Worm (Caenorhabditis elegans): ENCODE data around the gene pfkb-1.2.
A peak's percentile ranks its signal among the peaks of the same experiment; 100 is the strongest.

pfkb-1.2 gene

DNA sequence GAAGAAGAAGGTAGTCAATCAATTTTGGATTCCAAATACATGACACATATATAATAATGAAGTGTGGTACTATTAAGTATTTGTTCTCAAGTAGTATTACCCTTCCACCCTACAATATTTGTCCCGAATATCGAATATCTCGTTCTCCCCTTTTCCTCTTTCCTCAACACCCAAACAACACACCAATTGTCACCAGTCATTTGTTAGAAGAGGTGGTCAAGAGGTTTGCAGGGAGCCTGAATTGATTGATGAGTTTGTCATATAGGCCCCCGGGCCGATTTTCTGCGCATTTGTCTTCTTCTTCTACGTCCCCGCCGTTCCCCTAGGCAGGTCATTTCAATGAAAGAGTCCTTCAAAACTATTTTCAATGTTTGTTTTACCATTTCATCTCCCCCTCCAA lies 22.6 kb downstream of the pfkb-1.2 start:
- TF ChIP-seq ceh-34 (tag; optimal IDR thresholded peaks at IDR 0.05) (peak; percentile 39), pha-4 (tag; optimal IDR thresholded peaks at IDR 0.05) (no peak), unc-55 (GFP tag; optimal IDR thresholded peaks at IDR 0.05) (peak; percentile 80)

DNA sequence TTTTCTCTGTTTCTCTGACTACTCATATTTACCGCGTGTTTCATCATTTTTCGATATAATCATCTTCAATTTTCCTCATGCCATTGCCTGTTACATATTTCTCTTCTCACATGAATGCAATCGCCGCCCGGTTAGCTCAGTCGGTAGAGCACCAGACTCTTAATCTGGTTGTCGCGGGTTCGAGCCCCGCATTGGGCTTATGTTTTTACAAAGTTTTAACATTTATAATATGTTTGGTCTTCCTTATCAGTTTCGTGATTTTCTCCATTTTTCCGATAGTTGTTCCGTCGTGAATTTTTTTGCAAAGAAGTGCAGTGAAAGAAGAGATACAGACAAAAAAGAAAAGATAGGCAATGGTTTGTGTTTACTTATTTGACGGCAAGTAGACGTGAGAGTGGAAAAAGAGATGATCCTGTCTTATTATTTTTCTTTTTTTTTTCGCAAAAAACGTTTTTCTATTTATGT lies 25.3 kb downstream of the pfkb-1.2 start:
- peak; percentile 60 for TF ChIP-seq hlh-15 (tag; optimal IDR thresholded peaks at IDR 0.05)
- peak; percentile 83 for TF ChIP-seq ceh-34 (tag; optimal IDR thresholded peaks at IDR 0.05)
- TF ChIP-seq pqm-1 (tag; optimal IDR thresholded peaks at IDR 0.05), result peak; percentile 82
- peak; percentile 52 for TF ChIP-seq unc-42 (tag; optimal IDR thresholded peaks at IDR 0.05)
- TF ChIP-seq hlh-8 (tag; optimal IDR thresholded peaks at IDR 0.05), result peak; percentile 47
- TF ChIP-seq ceh-30 (tag; optimal IDR thresholded peaks at IDR 0.05), result no peak
- TF ChIP-seq Y22D7AL.16 (tag; optimal IDR thresholded peaks at IDR 0.05), result peak; percentile 69
- peak; percentile 18 for TF ChIP-seq tbx-7 (tag; optimal IDR thresholded peaks at IDR 0.05)
- TF ChIP-seq dve-1 (tag; optimal IDR thresholded peaks at IDR 0.05), result peak; percentile 90
- peak; percentile 65 for TF ChIP-seq fax-1 (tag; optimal IDR thresholded peaks at IDR 0.05)
- peak; percentile 35 for TF ChIP-seq rnt-1 (tag; optimal IDR thresholded peaks at IDR 0.05)
- TF ChIP-seq ceh-14 (tag; optimal IDR thresholded peaks at IDR 0.05), result peak; percentile 73
- TF ChIP-seq lin-11 (tag; optimal IDR thresholded peaks at IDR 0.05), result peak; percentile 78
- peak; percentile 83 for TF ChIP-seq che-1 (tag; optimal IDR thresholded peaks at IDR 0.05)
- TF ChIP-seq nfya-1 (tag; optimal IDR thresholded peaks at IDR 0.05), result peak; percentile 57
- TF ChIP-seq ceh-6 (GFP tag; optimal IDR thresholded peaks at IDR 0.05), result peak; percentile 78
- TF ChIP-seq fkh-6 (tag; optimal IDR thresholded peaks at IDR 0.05), result peak; percentile 82
- TF ChIP-seq pha-4 (tag; optimal IDR thresholded peaks at IDR 0.05), result no peak
- peak; percentile 76 for TF ChIP-seq ceh-18 (tag; optimal IDR thresholded peaks at IDR 0.05)
- TF ChIP-seq K02D7.2 (tag; optimal IDR thresholded peaks at IDR 0.05), result peak; percentile 72
- TF ChIP-seq ceh-45 (GFP tag; IDR thresholded peaks at IDR 0.05), result peak; percentile 74; the same call in 1 of the 2 replicates
- TF ChIP-seq lim-6 (tag; optimal IDR thresholded peaks at IDR 0.05), result peak; percentile 30
- peak; percentile 41 for TF ChIP-seq zip-5 (tag; optimal IDR thresholded peaks at IDR 0.05)
- peak; percentile 75 for TF ChIP-seq tbx-2 (tag; optimal IDR thresholded peaks at IDR 0.05)
- peak; percentile 58 for TF ChIP-seq unc-3 (GFP tag; conservative IDR thresholded peaks at IDR 0.05)
- peak; percentile 76 for TF ChIP-seq unc-3 (tag; optimal IDR thresholded peaks at IDR 0.05)
- no peak for TF ChIP-seq nhr-11 (tag; optimal IDR thresholded peaks at IDR 0.05)
- peak; percentile 69 for TF ChIP-seq F13H6.1 (tag; optimal IDR thresholded peaks at IDR 0.05)
- TF ChIP-seq sox-2 (GFP tag; IDR thresholded peaks at IDR 0.05), result peak; percentile 61; the same call in 1 of the 2 replicates
- TF ChIP-seq sox-4 (tag; optimal IDR thresholded peaks at IDR 0.05), result peak; percentile 75
- TF ChIP-seq elt-2 (tag; optimal IDR thresholded peaks at IDR 0.05), result peak; percentile 97
- TF ChIP-seq nhr-232 (tag; optimal IDR thresholded peaks at IDR 0.05), result peak; percentile 66
- no peak for TF ChIP-seq ama-1 (optimal IDR thresholded peaks at IDR 0.05)
- TF ChIP-seq madf-2 (tag; optimal IDR thresholded peaks at IDR 0.05), result peak; percentile 82
- peak; percentile 49 for TF ChIP-seq ceh-31 (tag; optimal IDR thresholded peaks at IDR 0.05)
- peak; percentile 77 for TF ChIP-seq ztf-16 (tag; optimal IDR thresholded peaks at IDR 0.05)
- TF ChIP-seq ahr-1 (tag; optimal IDR thresholded peaks at IDR 0.05), result peak; percentile 49
- TF ChIP-seq pha-2 (tag; optimal IDR thresholded peaks at IDR 0.05), result peak; percentile 71
- peak; percentile 21 for TF ChIP-seq ets-4 (tag; optimal IDR thresholded peaks at IDR 0.05)
- TF ChIP-seq C08G9.2 (tag; optimal IDR thresholded peaks at IDR 0.05), result peak; percentile 76
- TF ChIP-seq T23F11.4 (GFP tag; optimal IDR thresholded peaks at IDR 0.05), result peak; percentile 71
- TF ChIP-seq K09A11.1 (tag; optimal IDR thresholded peaks at IDR 0.05; ENCODE audit: insufficient read depth), result peak; percentile 76
- TF ChIP-seq eyg-1 (tag; optimal IDR thresholded peaks at IDR 0.05), result peak; percentile 74
- TF ChIP-seq hlh-13 (GFP tag; optimal IDR thresholded peaks at IDR 0.05), result peak; percentile 52
- TF ChIP-seq ceh-9 (tag; optimal IDR thresholded peaks at IDR 0.05), result peak; percentile 43
- peak; percentile 46 for TF ChIP-seq ceh-24 (tag; optimal IDR thresholded peaks at IDR 0.05)
- peak; percentile 59 for TF ChIP-seq sdc-2 (tag; optimal IDR thresholded peaks at IDR 0.05)
- peak; percentile 54 for TF ChIP-seq pat-9 (tag; optimal IDR thresholded peaks at IDR 0.05)
- TF ChIP-seq ceh-2 (tag; optimal IDR thresholded peaks at IDR 0.05), result peak; percentile 73
- peak; percentile 85 for TF ChIP-seq hlh-6 (tag; optimal IDR thresholded peaks at IDR 0.05)
